Worm (Caenorhabditis elegans) whole organism, L2 larva: Measurements from ENCODE around the gene sru-18.
A peak's percentile ranks its signal among the peaks of the same experiment; 100 is the strongest.

Source experiments
- C34F6.9 ChIP-seq: fragments of 150-350 bp; optimal IDR thresholded peaks from 2 replicates; lab custom pipeline; 2014; ENCODE audit warnings: missing biosample characterization, missing genetic modification characterization
- F13H6.1 ChIP-seq: sonication (generic microtip); optimal IDR thresholded peaks from 2 replicates; lab custom pipeline; 2016; ENCODE audit warnings: missing genetic modification characterization, missing compliant biosample characterization
- R02D3.7 ChIP-seq: fragments of 150-350 bp; optimal IDR thresholded peaks from 2 replicates; lab custom pipeline; 2014; ENCODE audit warnings: missing biosample characterization, missing genetic modification characterization
- Y55F3AM.14 ChIP-seq: fragments of 200-800 bp; sonication (Bioruptor generic); optimal IDR thresholded peaks from 2 replicates; lab custom pipeline; 2018; ENCODE audit warnings: mild to moderate bottlenecking, missing genetic modification characterization, missing compliant biosample characterization
- ZK546.5 ChIP-seq: sonication (generic microtip); optimal IDR thresholded peaks from 2 replicates; lab custom pipeline; 2017; ENCODE audit warnings: missing biosample characterization, missing genetic modification characterization
- alr-1 ChIP-seq: fragments of 150-350 bp; optimal IDR thresholded peaks from 2 replicates; lab custom pipeline; 2014; ENCODE audit warnings: missing biosample characterization, missing genetic modification characterization
- aly-2 ChIP-seq: fragments of 150-350 bp; optimal IDR thresholded peaks from 2 replicates; lab custom pipeline; 2014; ENCODE audit warnings: missing biosample characterization, missing genetic modification characterization
- ama-1 ChIP-seq: fragments of 150-350 bp; optimal IDR thresholded peaks from 2 replicates; lab custom pipeline; 2018; ENCODE audit warnings: inconsistent platforms
- blmp-1 ChIP-seq: sonication (generic microtip); optimal IDR thresholded peaks from 2 replicates; lab custom pipeline; 2017; ENCODE audit warnings: missing genetic modification characterization, mild to moderate bottlenecking, missing compliant biosample characterization, antibody characterized with exemption, moderate library complexity; ENCODE audit not compliant: insufficient read depth
- ceh-16 ChIP-seq: fragments of 150-350 bp; optimal IDR thresholded peaks from 2 replicates; lab custom pipeline; 2014; ENCODE audit warnings: missing biosample characterization, missing genetic modification characterization
- ceh-82 ChIP-seq: fragments of 150-350 bp; optimal IDR thresholded peaks from 2 replicates; lab custom pipeline; 2014; ENCODE audit warnings: missing biosample characterization, missing genetic modification characterization
- crh-2 ChIP-seq: sonication (generic microtip); optimal IDR thresholded peaks from 2 replicates; lab custom pipeline; 2017; ENCODE audit warnings: missing biosample characterization, missing genetic modification characterization
- dmd-4 ChIP-seq: sonication (generic microtip); optimal IDR thresholded peaks from 2 replicates; lab custom pipeline; 2017; ENCODE audit warnings: missing biosample characterization, missing genetic modification characterization
- egl-27 ChIP-seq: sonication (generic microtip); optimal IDR thresholded peaks from 3 replicates; lab custom pipeline; 2017; ENCODE audit warnings: missing biosample characterization, missing genetic modification reagents, missing genetic modification characterization
- elt-1 ChIP-seq: fragments of 150-350 bp; optimal IDR thresholded peaks from 2 replicates; lab custom pipeline; 2014; ENCODE audit warnings: missing biosample characterization, missing genetic modification characterization
- elt-3 ChIP-seq: sonication (generic microtip); optimal IDR thresholded peaks from 2 replicates; lab custom pipeline; 2017; ENCODE audit warnings: missing biosample characterization, missing genetic modification characterization
- fos-1 ChIP-seq: fragments of 150-350 bp; optimal IDR thresholded peaks from 2 replicates; lab custom pipeline; 2014; ENCODE audit warnings: missing biosample characterization, missing genetic modification characterization
- gmeb-1 ChIP-seq: fragments of 150-350 bp; optimal IDR thresholded peaks from 2 replicates; lab custom pipeline; 2014; ENCODE audit warnings: missing biosample characterization, missing genetic modification characterization
- lin-11 ChIP-seq: fragments of 150-350 bp; sonication (generic microtip); optimal IDR thresholded peaks from 2 replicates; lab custom pipeline; 2014; ENCODE audit warnings: missing biosample characterization, missing genetic modification characterization, inconsistent platforms, mixed read lengths
- lin-13 ChIP-seq: fragments of 150-350 bp; optimal IDR thresholded peaks from 2 replicates; lab custom pipeline; 2014; ENCODE audit warnings: missing biosample characterization, missing genetic modification reagents, missing genetic modification characterization
- lin-39 ChIP-seq: fragments of 150-350 bp; optimal IDR thresholded peaks from 2 replicates; lab custom pipeline; 2014; ENCODE audit warnings: missing biosample characterization, missing genetic modification reagents, missing genetic modification characterization
- lsy-2 ChIP-seq, 2 experiments: fragments of 150-350 bp in 1 of 2; sonication (generic microtip) in 1 of 2; optimal IDR thresholded peaks; 2 replicates each; lab custom pipeline; 2014 to 2017; ENCODE audit warnings: missing biosample characterization in 2 of 2, missing genetic modification characterization in 2 of 2
- mab-5 ChIP-seq: fragments of 150-350 bp; optimal IDR thresholded peaks from 2 replicates; lab custom pipeline; 2014; ENCODE audit warnings: missing biosample characterization, missing genetic modification characterization
- mbf-1 ChIP-seq: sonication (generic microtip); optimal IDR thresholded peaks from 2 replicates; lab custom pipeline; 2017; ENCODE audit warnings: missing biosample characterization, missing genetic modification characterization
- mdl-1 ChIP-seq, 2 experiments: fragments of 150-350 bp in 1 of 2; sonication (generic microtip) in 1 of 2; optimal IDR thresholded peaks; 2 replicates each; lab custom pipeline; 2017; ENCODE audit warnings: missing biosample characterization in 2 of 2, missing genetic modification characterization in 2 of 2
- nhr-10 ChIP-seq: sonication (generic microtip); optimal IDR thresholded peaks from 2 replicates; lab custom pipeline; 2017; ENCODE audit warnings: missing biosample characterization, missing genetic modification characterization
- nhr-11 ChIP-seq: fragments of 150-350 bp; optimal IDR thresholded peaks from 2 replicates; lab custom pipeline; 2014; ENCODE audit warnings: missing biosample characterization, missing genetic modification characterization
- nhr-12 ChIP-seq: fragments of 150-350 bp; optimal IDR thresholded peaks from 2 replicates; lab custom pipeline; 2014; ENCODE audit warnings: missing biosample characterization, missing genetic modification characterization
- nhr-129 ChIP-seq: fragments of 150-350 bp; optimal IDR thresholded peaks from 2 replicates; lab custom pipeline; 2014; ENCODE audit warnings: missing biosample characterization, missing genetic modification characterization
- nhr-21 ChIP-seq: fragments of 150-350 bp; optimal IDR thresholded peaks from 2 replicates; lab custom pipeline; 2014; ENCODE audit warnings: missing biosample characterization, missing genetic modification characterization
- nhr-23 ChIP-seq: fragments of 150-350 bp; optimal IDR thresholded peaks from 2 replicates; lab custom pipeline; 2014; ENCODE audit warnings: missing biosample characterization, missing genetic modification reagents, missing genetic modification characterization
- nhr-237 ChIP-seq: fragments of 150-350 bp; optimal IDR thresholded peaks from 2 replicates; lab custom pipeline; 2014; ENCODE audit warnings: missing biosample characterization, missing genetic modification characterization
- nhr-25 ChIP-seq: fragments of 150-350 bp; sonication (generic microtip); optimal IDR thresholded peaks from 3 replicates; lab custom pipeline; 2014; ENCODE audit warnings: missing biosample characterization, missing genetic modification characterization
- nhr-6 ChIP-seq: fragments of 150-350 bp; optimal IDR thresholded peaks from 2 replicates; lab custom pipeline; 2014; ENCODE audit warnings: missing biosample characterization, missing genetic modification characterization
- nhr-77 ChIP-seq: fragments of 150-350 bp; optimal IDR thresholded peaks from 2 replicates; lab custom pipeline; 2014; ENCODE audit warnings: missing biosample characterization, missing genetic modification characterization
- peb-1 ChIP-seq: fragments of 150-350 bp; optimal IDR thresholded peaks from 2 replicates; lab custom pipeline; 2014; ENCODE audit warnings: missing biosample characterization, missing genetic modification characterization
- sem-4 ChIP-seq: fragments of 150-350 bp; optimal IDR thresholded peaks from 2 replicates; lab custom pipeline; 2014; ENCODE audit warnings: missing biosample characterization, missing genetic modification reagents, missing genetic modification characterization
- skn-1 ChIP-seq: sonication (generic microtip); optimal IDR thresholded peaks from 2 replicates; lab custom pipeline; 2017; ENCODE audit warnings: missing biosample characterization, missing genetic modification characterization
- sma-3 ChIP-seq: sonication (generic microtip); optimal IDR thresholded peaks from 2 replicates; lab custom pipeline; 2016; ENCODE audit warnings: missing genetic modification reagents, missing genetic modification characterization, missing compliant biosample characterization
- sma-9 ChIP-seq, 2 experiments: fragments of 150-350 bp in 1 of 2; sonication (generic microtip) in 1 of 2; optimal IDR thresholded peaks; 2 replicates each; lab custom pipeline; 2014 to 2016; ENCODE audit warnings: missing genetic modification characterization in 2 of 2, mild to moderate bottlenecking in 1 of 2, missing biosample characterization in 1 of 2, missing compliant biosample characterization in 1 of 2, missing genetic modification reagents in 1 of 2, moderate library complexity in 1 of 2
- snpc-4 ChIP-seq: fragments of 150-350 bp; optimal IDR thresholded peaks from 2 replicates; lab custom pipeline; 2014; ENCODE audit warnings: missing biosample characterization, missing genetic modification characterization
- unc-39 ChIP-seq: fragments of 150-350 bp; optimal IDR thresholded peaks from 2 replicates; lab custom pipeline; 2014; ENCODE audit warnings: missing biosample characterization, missing genetic modification characterization
- unc-55 ChIP-seq: fragments of 150-350 bp; sonication (generic microtip); optimal IDR thresholded peaks from 3 replicates; lab custom pipeline; 2014; ENCODE audit warnings: missing biosample characterization, missing genetic modification reagents, missing genetic modification characterization
- unc-62 ChIP-seq: fragments of 150-350 bp; optimal IDR thresholded peaks from 2 replicates; lab custom pipeline; 2014; ENCODE audit warnings: missing biosample characterization, missing genetic modification reagents, missing genetic modification characterization
- zag-1 ChIP-seq: fragments of 150-350 bp; optimal IDR thresholded peaks from 2 replicates; lab custom pipeline; 2014; ENCODE audit warnings: missing biosample characterization, missing genetic modification characterization
- ztf-1 ChIP-seq: fragments of 200-800 bp; sonication (Bioruptor generic); conservative IDR thresholded peaks from 2 replicates; pipeline ENCODE4 v1.3.6; 2022; ENCODE audit warnings: missing genetic modification characterization, missing compliant biosample characterization
- ztf-11 ChIP-seq: sonication (generic microtip); optimal IDR thresholded peaks from 2 replicates; lab custom pipeline; 2017; ENCODE audit warnings: missing biosample characterization, missing genetic modification characterization
- ztf-4 ChIP-seq: fragments of 150-350 bp; optimal IDR thresholded peaks from 2 replicates; lab custom pipeline; 2014; ENCODE audit warnings: missing biosample characterization, missing genetic modification characterization

Gene sru-18

DNA sequence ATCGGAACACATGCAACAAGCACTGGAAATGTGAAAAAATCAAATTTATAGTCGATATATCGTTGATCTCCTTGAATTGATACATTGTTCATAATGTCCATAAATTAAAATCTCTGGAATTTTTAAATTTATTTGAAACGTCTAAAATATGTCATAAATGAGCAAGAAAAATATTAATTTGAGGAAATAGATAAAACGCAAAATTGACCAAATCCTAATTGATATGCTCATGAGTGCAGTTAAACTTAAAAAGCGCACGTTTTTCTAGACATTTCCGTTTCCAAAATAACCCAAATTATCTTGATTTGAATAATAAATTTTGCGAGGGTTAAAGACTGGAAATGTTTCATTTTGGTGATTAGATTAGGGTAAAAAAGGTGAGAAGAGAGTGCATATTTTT is 20.5 kb downstream of the sru-18 start, which contains the start of gene sru-13:
Gene sru-13 (minus strand): TSS at position 101 of the 400 bp plus-strand sequence.
- TF ChIP-seq unc-39 (tag; lab: Kevin White, UChicago), result no peak
- TF ChIP-seq fos-1, result no peak
- TF ChIP-seq C34F6.9, result no peak
- no peak for TF ChIP-seq nhr-129 (tag; lab: Kevin White, UChicago)

DNA sequence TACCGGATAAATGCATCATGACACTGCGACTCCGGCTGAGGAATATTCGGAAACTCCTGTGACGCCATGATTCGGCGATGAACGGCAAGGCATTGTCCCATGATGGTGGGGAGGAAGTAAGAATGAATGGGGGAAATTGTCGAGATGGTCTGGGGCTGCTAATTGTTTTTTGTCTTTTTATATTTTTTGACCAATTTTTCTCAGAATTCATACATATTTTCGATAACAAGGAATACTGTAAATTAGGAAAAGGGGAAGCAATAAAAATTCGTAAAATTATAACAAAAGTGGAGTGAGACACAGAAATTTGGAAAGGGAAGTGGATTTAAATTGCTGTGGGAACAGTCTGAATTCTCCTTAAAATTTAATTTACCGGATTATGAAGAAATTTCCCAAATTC is 23.4 kb downstream of the sru-18 start, which contains the start of gene eak-4:
Gene eak-4 (minus strand): TSS at position 101 of the 400 bp plus-strand sequence.
- TF ChIP-seq nhr-11 (tag; lab: Kevin White, UChicago) (no peak), nhr-237 (no peak), dmd-4 (tag; lab: Kevin White, UChicago) (no peak), gmeb-1 (no peak), skn-1 (tag; lab: Kevin White, UChicago) (no peak), sma-9 (GFP tag; optimal IDR thresholded peaks at IDR 0.05; lab: Kevin White, UChicago) (no peak), sma-9 (tag; optimal IDR thresholded peaks at IDR 0.05; lab: Kevin White, UChicago) (no peak), lin-39 (tag; lab: Kevin White, UChicago) (no peak), lin-13 (GFP tag; lab: Kevin White, UChicago) (no peak), blmp-1 (tag; lab: Kevin White, UChicago) (no peak), elt-1 (tag; lab: Kevin White, UChicago) (no peak), ZK546.5 (tag; lab: Kevin White, UChicago) (no peak)
- TF ChIP-seq, all 48 proteins: peak for 0

DNA sequence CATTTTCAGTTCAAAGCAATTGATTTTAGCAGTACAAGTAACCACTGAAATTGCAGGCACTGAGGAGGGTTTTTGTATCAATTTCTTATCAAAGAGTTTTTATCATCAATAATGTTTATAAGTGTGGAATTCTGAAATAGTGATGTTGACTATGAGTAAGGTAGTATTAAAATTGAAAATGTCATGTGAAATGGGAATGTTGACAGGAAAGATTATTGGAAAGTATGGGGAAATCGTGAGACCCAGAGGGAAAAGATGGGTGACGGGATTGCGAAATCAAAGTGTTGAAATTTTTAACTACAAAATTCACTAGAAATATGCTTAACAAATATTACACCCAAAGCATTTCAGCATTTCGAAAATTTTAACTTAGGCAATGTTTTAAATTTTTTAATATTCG is 25.2 kb downstream of the sru-18 start, which contains the start of gene F53B2.8:
Gene F53B2.8 (minus strand): TSS at position 180 of the 400 bp plus-strand sequence.
- TF ChIP-seq aly-2, result no peak
- no peak for TF ChIP-seq ZK546.5 (tag; lab: Kevin White, UChicago)
- TF ChIP-seq mab-5 (tag; lab: Kevin White, UChicago), result no peak
- peak; percentile 9 for TF ChIP-seq nhr-10 (tag; lab: Kevin White, UChicago)
- TF ChIP-seq unc-62 (GFP tag; lab: Kevin White, UChicago), result no peak
- no peak for TF ChIP-seq lin-11 (tag; lab: Kevin White, UChicago)
- peak; percentile 57 for TF ChIP-seq sma-9 (GFP tag; optimal IDR thresholded peaks at IDR 0.05; lab: Kevin White, UChicago)
- no peak for TF ChIP-seq sma-9 (tag; optimal IDR thresholded peaks at IDR 0.05; lab: Kevin White, UChicago)
- no peak for TF ChIP-seq nhr-77 (tag; lab: Kevin White, UChicago)
- TF ChIP-seq fos-1, result peak; percentile 97
- TF ChIP-seq skn-1 (tag; lab: Kevin White, UChicago), result peak; percentile 19
- no peak for TF ChIP-seq lin-39 (tag; lab: Kevin White, UChicago)
- peak; percentile 71 for TF ChIP-seq gmeb-1
- TF ChIP-seq crh-2 (tag; lab: Kevin White, UChicago), result peak; percentile 75
- no peak for TF ChIP-seq blmp-1 (tag; lab: Kevin White, UChicago)
- TF ChIP-seq mdl-1 (tag; optimal IDR thresholded peaks at IDR 0.05; lab: Kevin White, UChicago), result no peak
- TF ChIP-seq elt-1 (tag; lab: Kevin White, UChicago), result no peak
- no peak for TF ChIP-seq mbf-1 (tag; lab: Kevin White, UChicago)
- TF ChIP-seq nhr-11 (tag; lab: Kevin White, UChicago), result no peak
- TF ChIP-seq ama-1 (lab: Kevin White, UChicago), result peak; percentile 11
- no peak for TF ChIP-seq nhr-23 (tag; lab: Kevin White, UChicago)
- TF ChIP-seq ceh-82 (tag; lab: Kevin White, UChicago), result no peak
- TF ChIP-seq F13H6.1, result peak; percentile 0
- TF ChIP-seq zag-1 (tag; lab: Kevin White, UChicago), result no peak
- no peak for TF ChIP-seq nhr-237
- TF ChIP-seq unc-39 (tag; lab: Kevin White, UChicago), result no peak
- no peak for TF ChIP-seq egl-27 (tag; lab: Kevin White, UChicago)
- TF ChIP-seq nhr-12, result no peak
- no peak for TF ChIP-seq dmd-4 (tag; lab: Kevin White, UChicago)
- TF ChIP-seq ztf-1 (GFP tag; lab: Robert Waterston, UW), result no peak
- no peak for TF ChIP-seq unc-55 (GFP tag; lab: Kevin White, UChicago)
- TF ChIP-seq nhr-6 (tag; lab: Kevin White, UChicago), result no peak
- TF ChIP-seq nhr-21 (tag; lab: Kevin White, UChicago), result no peak
- TF ChIP-seq ceh-16 (tag; lab: Kevin White, UChicago), result no peak
- TF ChIP-seq alr-1 (tag; lab: Kevin White, UChicago), result no peak
- peak; percentile 90 for TF ChIP-seq nhr-129 (tag; lab: Kevin White, UChicago)
- no peak for TF ChIP-seq snpc-4 (tag; lab: Kevin White, UChicago)
- no peak for TF ChIP-seq ztf-4 (tag; lab: Kevin White, UChicago)
- no peak for TF ChIP-seq lin-13 (GFP tag; lab: Kevin White, UChicago)
- peak in 1 of 2 experiments; percentile 34 for TF ChIP-seq lsy-2 (tag; optimal IDR thresholded peaks at IDR 0.05; lab: Kevin White, UChicago)
- TF ChIP-seq C34F6.9, result peak; percentile 22
- TF ChIP-seq R02D3.7, result no peak
- no peak for TF ChIP-seq nhr-25 (tag; lab: Kevin White, UChicago)
- TF ChIP-seq elt-3 (tag; lab: Kevin White, UChicago), result no peak
- no peak for TF ChIP-seq sem-4 (tag; lab: Kevin White, UChicago)
- TF ChIP-seq ztf-11 (tag; lab: Kevin White, UChicago), result no peak
- no peak for TF ChIP-seq sma-3
- no peak for TF ChIP-seq peb-1
- TF ChIP-seq Y55F3AM.14 (GFP tag; lab: Kevin White, UChicago), result no peak
